Worm (Caenorhabditis elegans) whole organism, L4 larva: ENCODE results near the gene lag-2.

Experiments used
- F26F4.8 ChIP-seq: fragments of 200-800 bp; sonication (Bioruptor generic); conservative IDR thresholded peaks from 2 replicates; pipeline ENCODE4 v1.3.6; 2022; ENCODE audit warnings: missing genetic modification characterization, missing compliant biosample characterization
- R02D3.7 ChIP-seq: fragments of 150-350 bp; sonication (generic microtip); optimal IDR thresholded peaks from 3 replicates; lab custom pipeline; 2014; ENCODE audit warnings: missing biosample characterization, missing genetic modification characterization
- Y48G9A.11 ChIP-seq: fragments of 200-800 bp; sonication (Bioruptor generic); IDR thresholded peaks from 2 replicates; pipeline ENCODE4 v1.3.6; 2022; ENCODE audit warnings: missing genetic modification reagents, missing genetic modification characterization, missing compliant biosample characterization
- Y75B8A.6 ChIP-seq: fragments of 200-800 bp; sonication (Bioruptor generic); IDR thresholded peaks from 2 replicates; pipeline ENCODE4 v1.3.6; 2022; ENCODE audit warnings: missing genetic modification reagents, missing genetic modification characterization, missing compliant biosample characterization
- ZK546.5 ChIP-seq, 2 experiments: sonication (generic microtip); optimal IDR thresholded peaks; 2 replicates each; lab custom pipeline; 2017; ENCODE audit warnings: missing biosample characterization in 2 of 2, missing genetic modification characterization in 2 of 2
- aha-1 ChIP-seq: fragments of 150-350 bp; peaks from one replicate; lab custom pipeline; 2014; ENCODE audit warnings: missing biosample characterization, missing genetic modification characterization
- ceh-20 ChIP-seq: fragments of 200-800 bp; sonication (Bioruptor generic); IDR thresholded peaks from 2 replicates; pipeline ENCODE4 v1.3.6; 2022; ENCODE audit warnings: missing genetic modification reagents, missing genetic modification characterization, missing compliant biosample characterization
- ceh-28 ChIP-seq: fragments of 150-350 bp; optimal IDR thresholded peaks from 2 replicates; lab custom pipeline; 2014; ENCODE audit warnings: missing biosample characterization, missing genetic modification reagents, missing genetic modification characterization
- ctbp-1 ChIP-seq: fragments of 200-800 bp; sonication (Bioruptor generic); IDR thresholded peaks from 2 replicates; pipeline ENCODE4 v1.3.6; 2022; ENCODE audit warnings: missing genetic modification reagents, missing genetic modification characterization, missing compliant biosample characterization
- daf-19 ChIP-seq: fragments of 200-800 bp; sonication (Bioruptor generic); conservative IDR thresholded peaks from 2 replicates; pipeline ENCODE4 v1.3.6; 2022; ENCODE audit warnings: missing genetic modification characterization, missing compliant biosample characterization
- hlh-30 ChIP-seq: sonication (generic microtip); optimal IDR thresholded peaks from 2 replicates; lab custom pipeline; 2017; ENCODE audit warnings: antibody characterized with exemption, mild to moderate bottlenecking, missing genetic modification characterization, missing compliant biosample characterization; ENCODE audit not compliant: insufficient read depth
- jun-1 ChIP-seq: fragments of 150-350 bp; optimal IDR thresholded peaks from 2 replicates; lab custom pipeline; 2014; ENCODE audit warnings: missing biosample characterization, missing genetic modification reagents, missing genetic modification characterization
- lim-7 ChIP-seq: fragments of 200-800 bp; sonication (Bioruptor generic); IDR thresholded peaks from 2 replicates; pipeline ENCODE4 v1.3.6; 2022; ENCODE audit warnings: missing genetic modification characterization, missing compliant biosample characterization
- lin-13 ChIP-seq: fragments of 150-350 bp; optimal IDR thresholded peaks from 2 replicates; lab custom pipeline; 2014; ENCODE audit warnings: missing biosample characterization, missing genetic modification reagents, missing genetic modification characterization
- lin-15B ChIP-seq: fragments of 150-350 bp; sonication (generic microtip); optimal IDR thresholded peaks from 3 replicates; lab custom pipeline; 2014; ENCODE audit warnings: missing biosample characterization, missing genetic modification characterization
- lsy-2 ChIP-seq, 2 experiments: fragments of 150-350 bp in 1 of 2; sonication (generic microtip) in 1 of 2; optimal IDR thresholded peaks; 2 replicates each; lab custom pipeline; 2014 to 2017; ENCODE audit warnings: missing biosample characterization in 2 of 2, missing genetic modification characterization in 2 of 2
- madf-5 ChIP-seq, 2 experiments: fragments of 200-800 bp; sonication (Bioruptor generic); IDR thresholded peaks; 2 replicates each; pipeline ENCODE4 v1.3.6; 2022; ENCODE audit warnings: missing compliant biosample characterization in 2 of 2, missing genetic modification characterization in 2 of 2
- mdl-1 ChIP-seq, 2 experiments: fragments of 150-350 bp in 1 of 2; sonication (generic microtip) in 1 of 2; optimal IDR thresholded peaks; 2 replicates each; lab custom pipeline; 2014 to 2017; ENCODE audit warnings: missing biosample characterization in 2 of 2, missing genetic modification characterization in 2 of 2
- nhr-10 ChIP-seq: fragments of 150-350 bp; optimal IDR thresholded peaks from 2 replicates; lab custom pipeline; 2014; ENCODE audit warnings: missing biosample characterization, missing genetic modification characterization
- nhr-25 ChIP-seq: sonication (generic microtip); optimal IDR thresholded peaks from 2 replicates; lab custom pipeline; 2017; ENCODE audit warnings: missing genetic modification characterization, mild to moderate bottlenecking, missing compliant biosample characterization, antibody characterized with exemption, moderate library complexity, borderline replicate concordance; ENCODE audit not compliant: insufficient read depth
- nhr-77 ChIP-seq: fragments of 150-350 bp; optimal IDR thresholded peaks from 2 replicates; lab custom pipeline; 2014; ENCODE audit warnings: missing biosample characterization, missing genetic modification characterization
- pqm-1 ChIP-seq: sonication (generic microtip); optimal IDR thresholded peaks from 2 replicates; lab custom pipeline; 2017; ENCODE audit warnings: missing biosample characterization, missing genetic modification characterization
- set-16 ChIP-seq: fragments of 200-800 bp; sonication (Bioruptor generic); IDR thresholded peaks from 2 replicates; pipeline ENCODE4 v1.3.6; 2022; ENCODE audit warnings: missing genetic modification reagents, missing genetic modification characterization, missing compliant biosample characterization
- tra-1 ChIP-seq: fragments of 200-800 bp; sonication (Bioruptor generic); IDR thresholded peaks from 2 replicates; pipeline ENCODE4 v1.3.6; 2022; ENCODE audit warnings: missing genetic modification reagents, missing genetic modification characterization, missing compliant biosample characterization
- unc-62 ChIP-seq, 3 experiments: fragments of 150-350 bp in 1 of 3; sonication (generic microtip); optimal IDR thresholded peaks in 2 of 3; peaks in 1 of 3; 1 replicate in 1 of 3; 2 replicates in 2 of 3; lab custom pipeline; 2014 to 2017; ENCODE audit warnings: missing biosample characterization in 3 of 3, missing genetic modification characterization in 3 of 3, missing genetic modification reagents in 3 of 3, missing genotype in 1 of 3
- zfp-2 ChIP-seq: sonication (generic microtip); optimal IDR thresholded peaks from 2 replicates; lab custom pipeline; 2016; ENCODE audit warnings: mild to moderate bottlenecking, missing genetic modification characterization, missing compliant biosample characterization
- zip-11 ChIP-seq: fragments of 200-800 bp; sonication (Bioruptor generic); IDR thresholded peaks from 2 replicates; pipeline ENCODE4 v1.3.6; 2022; ENCODE audit warnings: missing genetic modification characterization, missing compliant biosample characterization
- zip-2 ChIP-seq: fragments of 150-350 bp; optimal IDR thresholded peaks from 2 replicates; lab custom pipeline; 2014; ENCODE audit warnings: missing biosample characterization, missing genetic modification characterization
- ztf-7 ChIP-seq: fragments of 150-350 bp; optimal IDR thresholded peaks from 2 replicates; lab custom pipeline; 2014; ENCODE audit warnings: missing biosample characterization, missing genetic modification characterization

Gene lag-2

DNA sequence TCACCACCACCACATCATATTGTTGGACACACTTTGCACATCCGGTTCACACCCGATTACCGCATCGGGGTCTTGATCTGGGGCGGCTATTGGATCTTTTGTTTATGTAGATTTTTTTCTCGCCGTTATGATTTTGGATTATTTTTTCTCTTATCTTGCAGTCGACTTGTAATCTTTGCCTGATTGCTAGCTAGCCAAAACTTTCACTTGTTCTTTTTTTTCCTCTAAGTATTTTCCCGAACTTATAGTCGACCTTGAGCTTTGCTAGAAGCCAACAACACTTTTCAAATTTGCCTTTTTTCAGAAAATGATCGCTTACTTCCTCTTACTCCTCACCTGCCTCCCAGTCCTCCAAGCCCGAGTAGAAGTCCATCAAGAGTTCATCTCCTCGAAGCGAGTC lies at the start of gene lag-2:
lag-2 (plus strand) TSS at position 301 of the 400 bp plus-strand sequence.
- no peak for TF ChIP-seq nhr-77
- TF ChIP-seq tra-1: no peak
- TF ChIP-seq unc-62 (GFP tag; optimal IDR thresholded peaks at IDR 0.05 in 1 of 2; lab: Kevin White, UChicago): peak in 1 of 2 experiments; percentile 83
- TF ChIP-seq unc-62 (tag; optimal IDR thresholded peaks at IDR 0.05; lab: Kevin White, UChicago): no peak
- TF ChIP-seq ctbp-1 (GFP tag; lab: Robert Waterston, UW): no peak

DNA sequence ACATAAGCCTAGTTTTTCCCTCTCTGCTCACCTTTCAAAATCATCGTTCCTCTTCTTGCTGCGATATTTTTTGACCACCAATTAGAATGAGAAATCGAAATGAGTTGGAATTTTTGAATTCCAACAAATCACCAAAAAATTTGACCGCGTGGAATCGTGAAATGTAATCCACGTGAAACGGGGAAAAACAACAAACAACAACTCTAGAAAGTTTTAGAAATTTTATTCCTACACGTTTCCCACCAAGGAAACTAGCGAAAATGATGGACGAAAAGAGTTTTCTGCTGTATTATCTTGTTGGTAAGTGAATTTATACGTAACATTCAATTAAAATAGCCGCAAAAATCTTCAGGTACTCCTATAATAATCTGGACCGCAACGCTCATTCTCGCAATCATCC lies 49.7 kb upstream of the lag-2 start, which contains the start of the genes irld-3 and F02C9.1:
irld-3 (minus strand) TSS at position 101 of the 400 bp plus-strand sequence.
F02C9.1 (plus strand) TSS at position 216 of the 400 bp plus-strand sequence.
- TF ChIP-seq lim-7 (GFP tag; lab: Robert Waterston, UW) (no peak), unc-62 (GFP tag; optimal IDR thresholded peaks at IDR 0.05 in 1 of 2; lab: Kevin White, UChicago) (peak in 1 of 2 experiments; percentile 39), unc-62 (tag; optimal IDR thresholded peaks at IDR 0.05; lab: Kevin White, UChicago) (no peak)

DNA sequence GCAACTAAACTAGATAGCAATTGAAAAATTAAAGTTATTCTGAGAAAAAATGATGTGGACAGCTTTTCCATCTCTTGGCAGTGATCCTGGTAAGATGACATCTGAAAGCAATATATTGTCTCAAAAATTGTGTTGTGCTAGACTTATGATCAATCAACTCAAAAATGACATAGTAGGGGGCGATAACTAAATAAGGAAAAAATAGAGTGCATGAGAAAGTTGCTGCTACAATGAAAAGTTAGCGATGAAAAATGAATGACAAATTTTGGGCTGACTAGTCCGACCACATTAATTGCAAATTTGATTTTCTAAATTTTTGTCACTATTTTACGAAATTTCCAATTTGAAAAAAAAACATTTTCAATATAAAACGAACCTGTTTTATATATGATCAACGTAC lies 47.0 kb upstream of the lag-2 start, which contains the start of gene srab-9:
srab-9 (minus strand) TSS at position 101 of the 400 bp plus-strand sequence.
- TF ChIP-seq nhr-25 (tag; lab: Kevin White, UChicago): no peak
- no peak for TF ChIP-seq nhr-10
- no peak for TF ChIP-seq ztf-7 (tag; lab: Kevin White, UChicago)
- no peak for TF ChIP-seq zip-2
- TF ChIP-seq lin-13 (GFP tag; lab: Kevin White, UChicago): no peak
- TF ChIP-seq madf-5 (GFP tag; IDR thresholded peaks at IDR 0.05; lab: Robert Waterston, UW): no peak
- TF ChIP-seq lin-15B (tag; lab: Kevin White, UChicago): no peak
- TF ChIP-seq aha-1 (tag; lab: Kevin White, UChicago): no peak
- TF ChIP-seq Y48G9A.11 (GFP tag; lab: Robert Waterston, UW): no peak
- no peak for TF ChIP-seq ceh-20
- TF ChIP-seq, all 104 proteins: peak for 0

DNA sequence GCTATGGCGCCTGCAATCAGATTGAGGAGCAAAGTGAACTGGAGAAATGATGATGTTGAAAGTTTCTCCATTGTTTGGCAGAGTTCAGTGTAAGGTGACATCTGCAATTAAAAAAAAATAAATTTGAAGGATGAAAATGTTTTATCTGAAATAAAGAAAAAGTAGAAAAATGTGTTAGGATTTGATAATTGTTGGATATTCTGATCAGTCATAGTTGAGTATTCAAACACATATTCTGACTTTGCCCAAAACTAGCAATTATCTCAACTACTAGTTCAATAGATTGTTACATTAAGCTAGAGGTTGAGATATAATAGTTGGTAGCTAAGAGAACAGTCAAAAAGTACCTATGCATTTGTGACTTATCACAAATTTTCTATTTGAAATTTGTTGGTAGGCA lies 43.6 kb upstream of the lag-2 start, which contains the start of gene srab-10:
srab-10 (minus strand) TSS at position 101 of the 400 bp plus-strand sequence.
- TF ChIP-seq R02D3.7: no peak
- TF ChIP-seq lsy-2 (tag; optimal IDR thresholded peaks at IDR 0.05; lab: Kevin White, UChicago): no peak
- no peak for TF ChIP-seq Y75B8A.6
- no peak for TF ChIP-seq zfp-2 (tag; lab: Kevin White, UChicago)
- TF ChIP-seq hlh-30: no peak
- no peak for TF ChIP-seq zip-11 (GFP tag; lab: Robert Waterston, UW)
- TF ChIP-seq daf-19: no peak
- TF ChIP-seq pqm-1 (tag; lab: Kevin White, UChicago): no peak
- no peak for TF ChIP-seq jun-1
- no peak for TF ChIP-seq lin-13 (GFP tag; lab: Kevin White, UChicago)
- no peak for TF ChIP-seq ctbp-1 (GFP tag; lab: Robert Waterston, UW)
- no peak for TF ChIP-seq ceh-28 (tag; lab: Kevin White, UChicago)

DNA sequence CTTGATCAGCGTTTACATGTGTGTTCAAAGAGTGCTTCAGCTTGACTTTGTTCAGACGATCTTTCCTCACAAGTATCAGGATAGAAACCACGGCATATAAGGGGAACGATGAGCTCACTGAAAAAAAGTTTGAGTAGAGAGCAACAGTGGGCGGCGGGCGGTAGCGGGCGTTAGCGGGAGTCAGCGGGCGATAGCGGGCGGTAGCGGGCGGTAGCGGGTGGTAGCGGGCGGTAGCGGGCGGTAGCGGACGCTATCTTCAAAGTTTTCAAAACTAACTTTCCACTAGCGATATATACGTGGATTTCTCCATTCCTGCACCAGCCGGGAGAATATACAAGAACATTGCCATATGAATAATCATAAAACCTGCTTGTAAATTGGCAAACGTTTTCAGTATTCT lies 42.9 kb upstream of the lag-2 start:
- no peak for TF ChIP-seq ZK546.5 (tag; optimal IDR thresholded peaks at IDR 0.05; lab: Kevin White, UChicago)
- TF ChIP-seq set-16 (GFP tag; lab: Robert Waterston, UW): peak; percentile 86

DNA sequence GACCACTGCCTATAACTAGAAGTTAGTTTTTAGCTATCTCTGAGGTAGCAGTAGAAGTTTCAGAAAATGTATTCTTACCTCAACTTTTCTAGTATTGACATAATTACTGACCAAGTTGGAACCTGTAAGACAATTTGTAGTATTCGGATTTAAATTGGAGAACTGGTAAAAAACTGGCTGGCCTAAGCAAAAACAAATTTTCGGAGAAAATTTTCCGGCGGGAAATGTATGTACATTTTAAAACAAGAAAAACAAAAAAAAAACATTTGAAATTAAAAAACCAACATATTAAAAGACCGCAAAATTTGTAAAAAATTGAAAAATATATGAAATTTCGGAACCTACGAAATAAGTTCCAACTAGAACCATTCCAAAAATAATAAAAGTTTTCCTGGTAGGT lies 41.2 kb upstream of the lag-2 start, which contains the start of gene srab-11:
srab-11 (minus strand) TSS at position 101 of the 400 bp plus-strand sequence.
- TF ChIP-seq F26F4.8 (no peak), mdl-1 (tag; optimal IDR thresholded peaks at IDR 0.05; lab: Kevin White, UChicago) (no peak), aha-1 (tag; lab: Kevin White, UChicago) (peak; percentile 6)
